Worm (Caenorhabditis elegans) whole organism, late embryonic: ENCODE data around the gene F58H1.2.

ENCODE experiments used
- C38D4.7 ChIP-seq: fragments of 200-800 bp; sonication (Bioruptor generic); optimal IDR thresholded peaks from 2 replicates; lab custom pipeline; 2018; ENCODE audit warnings: mild to moderate bottlenecking, missing genetic modification characterization, moderate library complexity, missing compliant biosample characterization
- F13H6.1 ChIP-seq: sonication (generic microtip); optimal IDR thresholded peaks from 2 replicates; lab custom pipeline; 2016; ENCODE audit warnings: missing genetic modification characterization, missing compliant biosample characterization
- T23F11.4 ChIP-seq: fragments of 200-800 bp; sonication (Bioruptor generic); optimal IDR thresholded peaks from 2 replicates; lab custom pipeline; 2018; ENCODE audit warnings: mild to moderate bottlenecking, missing genetic modification characterization, missing compliant biosample characterization
- Y22D7AL.16 ChIP-seq: sonication (generic microtip); optimal IDR thresholded peaks from 2 replicates; lab custom pipeline; 2016; ENCODE audit warnings: missing genetic modification characterization, missing compliant biosample characterization
- ahr-1 ChIP-seq: sonication (generic microtip); optimal IDR thresholded peaks from 2 replicates; lab custom pipeline; 2016; ENCODE audit warnings: missing genetic modification characterization, missing compliant biosample characterization
- ceh-18 ChIP-seq: sonication (generic microtip); optimal IDR thresholded peaks from 2 replicates; lab custom pipeline; 2016; ENCODE audit warnings: missing genetic modification characterization, missing compliant biosample characterization
- ceh-19 ChIP-seq: fragments of 200-800 bp; sonication (Bioruptor generic); optimal IDR thresholded peaks from 2 replicates; lab custom pipeline; 2018; ENCODE audit warnings: mild to moderate bottlenecking, missing genetic modification characterization, missing compliant biosample characterization
- ceh-2 ChIP-seq: sonication (generic microtip); optimal IDR thresholded peaks from 2 replicates; lab custom pipeline; 2016; ENCODE audit warnings: missing genotype, missing genetic modification characterization, missing compliant biosample characterization
- ceh-22 ChIP-seq: sonication (generic microtip); optimal IDR thresholded peaks from 2 replicates; lab custom pipeline; 2017; ENCODE audit warnings: missing biosample characterization, missing genetic modification characterization
- ceh-34 ChIP-seq: sonication (generic microtip); optimal IDR thresholded peaks from 2 replicates; lab custom pipeline; 2016; ENCODE audit warnings: mild to moderate bottlenecking, missing genetic modification characterization, missing compliant biosample characterization
- ceh-6 ChIP-seq: fragments of 200-800 bp; sonication (Bioruptor generic); optimal IDR thresholded peaks from 2 replicates; lab custom pipeline; 2018; ENCODE audit warnings: mild to moderate bottlenecking, missing genetic modification characterization, missing compliant biosample characterization
- ceh-9 ChIP-seq: sonication (generic microtip); optimal IDR thresholded peaks from 2 replicates; lab custom pipeline; 2016; ENCODE audit warnings: mild to moderate bottlenecking, missing genetic modification characterization, inconsistent platforms, missing compliant biosample characterization
- che-1 ChIP-seq: sonication (generic microtip); optimal IDR thresholded peaks from 2 replicates; lab custom pipeline; 2016; ENCODE audit warnings: mild to moderate bottlenecking, missing genetic modification characterization, missing compliant biosample characterization
- ets-4 ChIP-seq: sonication (generic microtip); optimal IDR thresholded peaks from 2 replicates; lab custom pipeline; 2016; ENCODE audit warnings: missing genetic modification characterization, missing compliant biosample characterization
- fax-1 ChIP-seq: sonication (generic microtip); optimal IDR thresholded peaks from 2 replicates; lab custom pipeline; 2016; ENCODE audit warnings: missing genotype, missing genetic modification characterization, missing compliant biosample characterization
- gmeb-2 ChIP-seq: sonication (generic microtip); optimal IDR thresholded peaks from 2 replicates; lab custom pipeline; 2016; ENCODE audit warnings: missing genetic modification characterization, inconsistent platforms, missing compliant biosample characterization
- hlh-13 ChIP-seq: fragments of 200-800 bp; sonication (Bioruptor generic); optimal IDR thresholded peaks from 2 replicates; lab custom pipeline; 2018; ENCODE audit warnings: mild to moderate bottlenecking, missing genetic modification characterization, missing compliant biosample characterization
- hlh-30 ChIP-seq: sonication (generic microtip); optimal IDR thresholded peaks from 2 replicates; lab custom pipeline; 2017; ENCODE audit warnings: antibody characterized with exemption, missing genetic modification characterization, missing compliant biosample characterization; ENCODE audit not compliant: insufficient read depth
- hlh-8 ChIP-seq: sonication (generic microtip); optimal IDR thresholded peaks from 2 replicates; lab custom pipeline; 2016; ENCODE audit warnings: missing genotype, missing genetic modification characterization, missing compliant biosample characterization
- lim-6 ChIP-seq: sonication (generic microtip); optimal IDR thresholded peaks from 2 replicates; lab custom pipeline; 2016; ENCODE audit warnings: missing genetic modification characterization, missing compliant biosample characterization
- lin-11 ChIP-seq: fragments of 200-800 bp; sonication (Bioruptor generic); optimal IDR thresholded peaks from 2 replicates; lab custom pipeline; 2018; ENCODE audit warnings: mild to moderate bottlenecking, missing genetic modification characterization, missing compliant biosample characterization
- mec-3 ChIP-seq: sonication (generic microtip); optimal IDR thresholded peaks from 2 replicates; lab custom pipeline; 2016; ENCODE audit warnings: borderline replicate concordance, missing genetic modification characterization, missing compliant biosample characterization
- nfya-1 ChIP-seq: sonication (generic microtip); optimal IDR thresholded peaks from 2 replicates; lab custom pipeline; 2017; ENCODE audit warnings: missing genetic modification characterization, mild to moderate bottlenecking, missing compliant biosample characterization, antibody characterized with exemption, moderate library complexity
- nhr-11 ChIP-seq: fragments of 150-350 bp; optimal IDR thresholded peaks from 2 replicates; lab custom pipeline; 2014; ENCODE audit warnings: missing biosample characterization, missing genetic modification characterization
- nhr-232 ChIP-seq: sonication (generic microtip); optimal IDR thresholded peaks from 2 replicates; lab custom pipeline; 2016; ENCODE audit warnings: missing genetic modification characterization, missing compliant biosample characterization
- pag-3 ChIP-seq: sonication (generic microtip); optimal IDR thresholded peaks from 2 replicates; lab custom pipeline; 2016; ENCODE audit warnings: missing compliant biosample characterization, missing genetic modification characterization, borderline replicate concordance
- pax-1 ChIP-seq: fragments of 150-350 bp; optimal IDR thresholded peaks from 2 replicates; lab custom pipeline; 2014; ENCODE audit warnings: missing biosample characterization, missing genetic modification characterization
- pha-4 ChIP-seq: fragments of 150-350 bp; optimal IDR thresholded peaks from 2 replicates; lab custom pipeline; 2018; ENCODE audit warnings: missing biosample characterization, missing genetic modification reagents, missing genetic modification characterization
- pros-1 ChIP-seq: fragments of 150-350 bp; optimal IDR thresholded peaks from 2 replicates; lab custom pipeline; 2014; ENCODE audit warnings: missing biosample characterization, missing genetic modification reagents, missing genetic modification characterization
- ref-2 ChIP-seq: sonication (generic microtip); optimal IDR thresholded peaks from 2 replicates; lab custom pipeline; 2016; ENCODE audit warnings: missing genetic modification characterization, missing compliant biosample characterization
- tbx-2 ChIP-seq: sonication (generic microtip); optimal IDR thresholded peaks from 2 replicates; lab custom pipeline; 2016; ENCODE audit warnings: missing genetic modification characterization, missing compliant biosample characterization
- tbx-7 ChIP-seq: sonication (generic microtip); optimal IDR thresholded peaks from 2 replicates; lab custom pipeline; 2016; ENCODE audit warnings: missing genotype, missing genetic modification characterization, missing compliant biosample characterization
- unc-55 ChIP-seq: sonication (generic microtip); optimal IDR thresholded peaks from 2 replicates; lab custom pipeline; 2017; ENCODE audit warnings: missing biosample characterization, missing genetic modification reagents, missing genetic modification characterization
- unc-86 ChIP-seq: sonication (generic microtip); optimal IDR thresholded peaks from 2 replicates; lab custom pipeline; 2016; ENCODE audit warnings: missing genetic modification characterization, missing compliant biosample characterization

F58H1.2 gene

ce11 chrV:11899149-11899548 is 29.7 kb upstream of the F58H1.2 start, which contains the start of gene sma-1:
TSS of gene sma-1 (plus strand) at chrV:11899449.
- no peak for TF ChIP-seq gmeb-2 (tag; lab: Kevin White, UChicago)
- peak; percentile 5 for TF ChIP-seq unc-55
- TF ChIP-seq unc-86 = no peak
- no peak for TF ChIP-seq che-1

DNA sequence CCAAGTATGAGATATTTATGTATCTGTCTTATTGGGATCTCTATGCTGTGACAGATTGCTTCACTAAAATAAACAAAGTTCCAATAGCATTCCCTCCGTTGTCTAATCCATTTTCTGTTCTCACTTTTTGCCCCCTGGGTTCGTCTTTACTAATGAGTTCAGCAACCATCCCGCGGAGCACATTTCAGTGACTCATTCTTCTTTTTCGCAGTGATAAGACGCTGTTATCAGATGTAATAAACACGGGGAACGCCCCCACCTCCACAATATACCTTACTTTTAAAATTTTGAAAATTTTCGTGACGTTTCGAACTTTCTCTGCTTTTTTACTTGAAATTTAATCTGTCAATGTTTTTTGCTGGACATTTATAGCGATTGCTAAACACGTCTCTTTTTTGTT is 28.8 kb upstream of the F58H1.2 start:
- TF ChIP-seq lim-6 (no peak), tbx-2 (tag; lab: Kevin White, UChicago) (no peak), hlh-8 (tag; lab: Kevin White, UChicago) (no peak), mec-3 (tag; lab: Kevin White, UChicago) (no peak), fax-1 (tag; lab: Kevin White, UChicago) (no peak), hlh-30 (tag; lab: Kevin White, UChicago) (no peak), ets-4 (tag; lab: Kevin White, UChicago) (no peak), T23F11.4 (GFP tag; lab: Kevin White, UChicago) (no peak), nhr-11 (tag; lab: Kevin White, UChicago) (no peak), ceh-18 (tag; lab: Kevin White, UChicago) (no peak), C38D4.7 (GFP tag; lab: Kevin White, UChicago) (no peak)

DNA sequence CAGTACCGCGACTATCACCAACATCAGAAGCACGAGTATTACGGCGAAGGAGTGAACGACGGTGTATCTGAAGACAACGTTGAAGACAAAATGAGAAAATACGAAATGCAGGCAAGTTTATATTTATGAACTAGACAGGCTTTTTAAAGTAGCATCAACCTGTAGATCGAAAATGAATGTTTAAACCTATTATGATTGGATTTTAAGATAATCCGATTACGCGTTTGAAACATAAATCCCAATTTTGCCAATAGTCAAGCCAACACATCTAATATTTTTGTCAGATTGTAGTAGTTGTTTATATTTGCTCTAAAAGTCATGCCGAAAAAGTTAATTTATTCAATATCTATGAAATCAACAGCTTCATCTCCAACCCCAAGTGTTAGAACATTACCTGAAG is 27.6 kb upstream of the F58H1.2 start:
- TF ChIP-seq tbx-7 (tag; lab: Kevin White, UChicago) (no peak), ceh-22 (no peak), ceh-6 (GFP tag; lab: Kevin White, UChicago) (no peak), ceh-18 (tag; lab: Kevin White, UChicago) (no peak), ahr-1 (tag; lab: Kevin White, UChicago) (no peak), nfya-1 (tag; lab: Kevin White, UChicago) (no peak), fax-1 (tag; lab: Kevin White, UChicago) (no peak), ceh-19 (GFP tag; lab: Kevin White, UChicago) (no peak), hlh-13 (GFP tag; lab: Kevin White, UChicago) (no peak), ceh-2 (tag; lab: Kevin White, UChicago) (no peak), hlh-30 (tag; lab: Kevin White, UChicago) (no peak)

ce11 chrV:11902161-11902560 is 26.7 kb upstream of the F58H1.2 start:
- TF ChIP-seq nhr-232 (no peak), pax-1 (tag; lab: Kevin White, UChicago) (no peak), lin-11 (tag; lab: Kevin White, UChicago) (no peak), pha-4 (tag; lab: Kevin White, UChicago) (no peak), ceh-19 (GFP tag; lab: Kevin White, UChicago) (no peak), ceh-34 (tag; lab: Kevin White, UChicago) (no peak), pros-1 (no peak), tbx-2 (tag; lab: Kevin White, UChicago) (no peak), hlh-30 (tag; lab: Kevin White, UChicago) (no peak), unc-55 (no peak), Y22D7AL.16 (tag; lab: Kevin White, UChicago) (no peak), ref-2 (tag; lab: Kevin White, UChicago) (no peak), pag-3 (tag; lab: Kevin White, UChicago) (no peak), F13H6.1 (tag; lab: Kevin White, UChicago) (no peak), ceh-9 (tag; lab: Kevin White, UChicago) (no peak)

- TF ChIP-seq pha-4 (tag; lab: Kevin White, UChicago) (no peak), mec-3 (tag; lab: Kevin White, UChicago) (no peak), T23F11.4 (GFP tag; lab: Kevin White, UChicago) (no peak), lin-11 (tag; lab: Kevin White, UChicago) (no peak)
These were observed 22.9 kb upstream of the F58H1.2 start for ce11 chrV:11905977-11906376.
